Worm (Caenorhabditis elegans) whole organism, young adult: ENCODE results near the gene srd-4.

Experiments used
- C06A6.2 ChIP-seq: fragments of 200-800 bp; sonication (Bioruptor generic); conservative IDR thresholded peaks from 2 replicates; pipeline ENCODE4 v1.3.6; 2022; ENCODE audit warnings: missing genetic modification characterization, missing compliant biosample characterization
- F23B12.7 ChIP-seq: sonication (generic microtip); optimal IDR thresholded peaks from 2 replicates; lab custom pipeline; 2017; ENCODE audit warnings: missing genetic modification characterization, mild to moderate bottlenecking, missing compliant biosample characterization, antibody characterized with exemption, moderate library complexity; ENCODE audit not compliant: insufficient read depth
- F39B2.1 ChIP-seq: fragments of 200-800 bp; sonication (Bioruptor generic); IDR thresholded peaks from 2 replicates; pipeline ENCODE4 v1.3.6; 2022; ENCODE audit warnings: missing genetic modification reagents, missing genetic modification characterization, missing compliant biosample characterization
- F57A8.1 ChIP-seq: fragments of 200-800 bp; sonication (Bioruptor generic); optimal IDR thresholded peaks from 2 replicates; lab custom pipeline; 2018; ENCODE audit warnings: mild to moderate bottlenecking, missing genetic modification characterization, moderate library complexity, missing compliant biosample characterization
- K12H6.12 ChIP-seq: fragments of 200-800 bp; sonication (Bioruptor generic); optimal IDR thresholded peaks from 2 replicates; lab custom pipeline; 2018; ENCODE audit warnings: mild to moderate bottlenecking, missing genetic modification characterization, missing compliant biosample characterization
- Y53F4B.3 ChIP-seq: fragments of 200-800 bp; sonication (Bioruptor generic); IDR thresholded peaks from 2 replicates; pipeline ENCODE4 v1.3.6; 2022; ENCODE audit warnings: missing genetic modification reagents, missing genetic modification characterization, missing compliant biosample characterization
- Y53G8AR.9 ChIP-seq: fragments of 200-800 bp; sonication (Bioruptor generic); conservative IDR thresholded peaks from 2 replicates; pipeline ENCODE4 v1.3.6; 2022; ENCODE audit warnings: missing genetic modification reagents, missing genetic modification characterization, missing compliant biosample characterization
- Y56A3A.18 ChIP-seq: fragments of 200-800 bp; sonication (Bioruptor generic); IDR thresholded peaks from 2 replicates; pipeline ENCODE4 v1.3.6; 2022; ENCODE audit warnings: missing genetic modification reagents, missing genetic modification characterization, missing compliant biosample characterization
- akir-1 ChIP-seq: fragments of 200-800 bp; sonication (Bioruptor generic); optimal IDR thresholded peaks from 2 replicates; lab custom pipeline; 2018; ENCODE audit warnings: mild to moderate bottlenecking, missing genetic modification characterization, moderate library complexity, missing compliant biosample characterization
- aptf-3 ChIP-seq: fragments of 200-800 bp; sonication (Bioruptor generic); IDR thresholded peaks from 2 replicates; pipeline ENCODE4 v1.3.6; 2022; ENCODE audit warnings: missing genetic modification characterization, missing compliant biosample characterization
- attf-6 ChIP-seq: fragments of 200-800 bp; sonication (Bioruptor generic); IDR thresholded peaks from 2 replicates; pipeline ENCODE4 v1.3.6; 2022; ENCODE audit warnings: missing genetic modification reagents, missing genetic modification characterization, missing compliant biosample characterization
- cebp-2 ChIP-seq: fragments of 200-800 bp; sonication (Bioruptor generic); IDR thresholded peaks from 2 replicates; pipeline ENCODE4 v1.3.6; 2022; ENCODE audit warnings: missing genetic modification characterization, missing compliant biosample characterization
- ceh-58 ChIP-seq: fragments of 200-800 bp; sonication (Bioruptor generic); IDR thresholded peaks from 2 replicates; pipeline ENCODE4 v1.3.6; 2022; ENCODE audit warnings: missing genetic modification characterization, missing compliant biosample characterization
- ceh-91 ChIP-seq: fragments of 200-800 bp; sonication (Bioruptor generic); IDR thresholded peaks from 2 replicates; pipeline ENCODE4 v1.3.6; 2022; ENCODE audit warnings: missing genetic modification reagents, missing genetic modification characterization, missing compliant biosample characterization
- chd-7 ChIP-seq: sonication (generic microtip); optimal IDR thresholded peaks from 2 replicates; lab custom pipeline; 2016; ENCODE audit warnings: mild to moderate bottlenecking, missing genetic modification characterization, moderate library complexity, missing compliant biosample characterization
- die-1 ChIP-seq: sonication (generic microtip); optimal IDR thresholded peaks from 2 replicates; lab custom pipeline; 2016; ENCODE audit warnings: missing genotype, mild to moderate bottlenecking, missing genetic modification characterization, missing compliant biosample characterization
- egrh-3 ChIP-seq: fragments of 200-800 bp; sonication (Bioruptor generic); IDR thresholded peaks from 2 replicates; pipeline ENCODE4 v1.3.6; 2022; ENCODE audit warnings: missing genetic modification reagents, missing genetic modification characterization, missing compliant biosample characterization
- him-1 ChIP-seq: sonication (generic microtip); optimal IDR thresholded peaks from 2 replicates; lab custom pipeline; 2016; ENCODE audit warnings: missing genotype, missing genetic modification reagents, missing genetic modification characterization, missing compliant biosample characterization
- hmg-20 ChIP-seq: fragments of 200-800 bp; sonication (Bioruptor generic); IDR thresholded peaks from 2 replicates; pipeline ENCODE4 v1.3.6; 2022; ENCODE audit warnings: missing genetic modification reagents, missing genetic modification characterization, missing compliant biosample characterization
- lin-54 ChIP-seq: fragments of 200-800 bp; sonication (Bioruptor generic); optimal IDR thresholded peaks from 2 replicates; lab custom pipeline; 2018; ENCODE audit warnings: mild to moderate bottlenecking, missing genetic modification characterization, missing compliant biosample characterization
- madf-10 ChIP-seq: sonication (generic microtip); optimal IDR thresholded peaks from 2 replicates; lab custom pipeline; 2016; ENCODE audit warnings: mild to moderate bottlenecking, missing genetic modification characterization, missing compliant biosample characterization
- madf-6 ChIP-seq: fragments of 200-800 bp; sonication (Bioruptor generic); IDR thresholded peaks from 2 replicates; pipeline ENCODE4 v1.3.6; 2022; ENCODE audit warnings: missing genetic modification reagents, missing genetic modification characterization, missing compliant biosample characterization
- madf-8 ChIP-seq: fragments of 200-800 bp; sonication (Bioruptor generic); conservative IDR thresholded peaks from 2 replicates; pipeline ENCODE4 v1.3.6; 2022; ENCODE audit warnings: missing genetic modification reagents, missing genetic modification characterization, missing compliant biosample characterization
- mes-4 ChIP-seq: sonication (generic microtip); optimal IDR thresholded peaks from 2 replicates; lab custom pipeline; 2016; ENCODE audit warnings: missing genotype, missing genetic modification characterization, missing compliant biosample characterization
- nfya-1 ChIP-seq: sonication (generic microtip); optimal IDR thresholded peaks from 2 replicates; lab custom pipeline; 2017; ENCODE audit warnings: antibody characterized with exemption, missing compliant biosample characterization, missing genetic modification characterization, borderline replicate concordance; ENCODE audit not compliant: insufficient read depth
- sdz-38 ChIP-seq: sonication (generic microtip); optimal IDR thresholded peaks from 2 replicates; lab custom pipeline; 2016; ENCODE audit warnings: missing genotype, missing genetic modification characterization, missing compliant biosample characterization
- sea-2 ChIP-seq: fragments of 200-800 bp; sonication (Bioruptor generic); IDR thresholded peaks from 2 replicates; pipeline ENCODE4 v1.3.6; 2022; ENCODE audit warnings: missing genetic modification characterization, missing compliant biosample characterization
- snpc-1.1 ChIP-seq: sonication (generic microtip); optimal IDR thresholded peaks from 2 replicates; lab custom pipeline; 2017; ENCODE audit warnings: missing genetic modification characterization, mild to moderate bottlenecking, missing compliant biosample characterization, antibody characterized with exemption, moderate library complexity, missing genotype, missing genetic modification reagents; ENCODE audit not compliant: insufficient read depth
- sptf-2 ChIP-seq: fragments of 200-800 bp; sonication (Bioruptor generic); optimal IDR thresholded peaks from 2 replicates; lab custom pipeline; 2018; ENCODE audit warnings: mild to moderate bottlenecking, missing genetic modification characterization, missing compliant biosample characterization
- tbp1 ChIP-seq: fragments of 200-800 bp; sonication (Bioruptor generic); optimal IDR thresholded peaks from 2 replicates; lab custom pipeline; 2018; ENCODE audit warnings: mild to moderate bottlenecking, missing genetic modification characterization, missing compliant biosample characterization
- unc-62 ChIP-seq: fragments of 150-350 bp; optimal IDR thresholded peaks from 2 replicates; lab custom pipeline; 2014; ENCODE audit warnings: missing biosample characterization, missing genetic modification reagents, missing genetic modification characterization
- zim-3 ChIP-seq: sonication (generic microtip); optimal IDR thresholded peaks from 2 replicates; lab custom pipeline; 2017; ENCODE audit warnings: mild to moderate bottlenecking, missing genetic modification characterization, moderate library complexity, missing compliant biosample characterization
- ztf-18 ChIP-seq: sonication (generic microtip); optimal IDR thresholded peaks from 2 replicates; lab custom pipeline; 2016; ENCODE audit warnings: missing genotype, mild to moderate bottlenecking, missing genetic modification characterization, missing compliant biosample characterization
- ztf-22 ChIP-seq: fragments of 200-800 bp; sonication (Bioruptor generic); optimal IDR thresholded peaks from 2 replicates; lab custom pipeline; 2018; ENCODE audit warnings: mild to moderate bottlenecking, missing genetic modification characterization, moderate library complexity, missing compliant biosample characterization
- ztf-28 ChIP-seq: fragments of 200-800 bp; sonication (Bioruptor generic); IDR thresholded peaks from 2 replicates; pipeline ENCODE4 v1.3.6; 2022; ENCODE audit warnings: missing genetic modification reagents, missing genetic modification characterization, missing compliant biosample characterization
- ztf-6 ChIP-seq: fragments of 200-800 bp; sonication (Bioruptor generic); IDR thresholded peaks from 2 replicates; pipeline ENCODE4 v1.3.6; 2022; ENCODE audit warnings: missing genetic modification reagents, missing genetic modification characterization, missing compliant biosample characterization

Gene srd-4

DNA sequence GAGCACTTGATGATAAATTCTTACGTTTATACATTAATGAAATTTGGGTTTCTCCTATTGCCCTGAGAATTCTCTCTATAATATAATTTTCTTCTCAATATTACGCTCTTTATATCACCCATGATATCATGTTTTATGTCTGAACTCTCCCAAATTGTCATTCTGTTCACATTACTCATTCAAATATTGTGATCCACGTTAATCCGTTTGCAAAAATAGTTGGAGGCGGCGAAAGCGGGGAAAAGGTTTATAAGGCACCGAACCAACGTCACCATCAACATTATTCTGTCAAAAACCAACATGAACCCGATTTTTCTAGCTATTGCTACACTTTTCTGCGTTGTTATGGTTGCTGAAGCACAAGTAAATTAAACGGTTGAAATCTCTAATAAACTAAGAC, 31.9 kb upstream of the srd-4 start, which contains the start of gene C27A7.8:
Gene C27A7.8, plus strand, starts transcription at position 301 of the 400 bp plus-strand sequence.
- TF ChIP-seq Y56A3A.18 (GFP tag; lab: Robert Waterston, UW) (no peak), him-1 (tag; lab: Kevin White, UChicago) (no peak), F57A8.1 (GFP tag; lab: Kevin White, UChicago) (no peak), madf-10 (tag; lab: Kevin White, UChicago) (no peak), F23B12.7 (no peak), nfya-1 (no peak), ztf-18 (tag; lab: Kevin White, UChicago) (no peak), ceh-91 (GFP tag; lab: Robert Waterston, UW) (no peak), attf-6 (GFP tag; lab: Robert Waterston, UW) (no peak), snpc-1.1 (tag; lab: Kevin White, UChicago) (no peak), lin-54 (GFP tag; lab: Kevin White, UChicago) (no peak), sdz-38 (tag; lab: Kevin White, UChicago) (no peak), zim-3 (tag; lab: Kevin White, UChicago) (no peak), cebp-2 (GFP tag; lab: Robert Waterston, UW) (no peak), akir-1 (GFP tag; lab: Kevin White, UChicago) (no peak)
- TF ChIP-seq, all 124 proteins: peak for 0

DNA sequence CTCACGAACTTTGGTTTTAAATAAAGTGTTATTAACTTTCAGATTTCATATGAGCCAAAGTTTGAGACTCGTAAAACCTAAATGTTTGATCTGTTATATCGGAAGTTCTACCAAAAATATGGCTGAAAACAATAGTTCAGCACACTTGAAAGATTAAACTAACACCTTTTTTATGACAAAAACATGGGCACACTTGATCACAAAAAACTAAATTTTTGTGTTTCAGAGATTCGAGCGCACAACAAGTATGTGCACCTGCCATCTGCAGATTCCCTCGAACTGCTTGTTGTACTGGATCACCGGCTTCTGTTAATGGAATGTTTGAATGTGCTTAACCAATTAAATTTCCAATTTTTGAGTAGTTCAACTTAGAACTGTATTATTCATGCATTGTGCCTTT, 31.0 kb upstream of the srd-4 start:
- TF ChIP-seq sea-2 = no peak
- no peak for TF ChIP-seq snpc-1.1 (tag; lab: Kevin White, UChicago)
- TF ChIP-seq madf-8 (GFP tag; lab: Robert Waterston, UW) = no peak
- no peak for TF ChIP-seq chd-7 (tag; lab: Kevin White, UChicago)
- no peak for TF ChIP-seq madf-6 (GFP tag; lab: Robert Waterston, UW)

DNA sequence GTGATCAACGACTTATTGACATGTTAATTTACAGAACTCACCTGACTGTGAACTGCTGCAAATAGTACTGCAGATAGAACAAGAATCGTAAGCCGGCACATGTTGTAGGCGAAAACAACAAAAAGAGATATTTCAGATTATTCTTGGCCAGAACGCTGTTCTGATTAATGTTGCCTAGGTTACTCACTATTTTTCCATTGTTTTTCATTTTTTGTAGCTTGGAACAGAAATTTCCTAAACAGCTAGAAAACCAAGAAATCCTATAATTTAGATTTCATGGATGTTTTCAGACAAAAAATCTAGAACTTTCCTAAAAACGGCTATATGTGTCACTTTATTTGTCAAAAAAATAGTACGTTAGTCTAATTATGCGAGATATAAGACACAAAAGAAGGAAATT, 30.2 kb upstream of the srd-4 start, which contains the start of gene C27A7.9:
Gene C27A7.9, minus strand, starts transcription at position 101 of the 400 bp plus-strand sequence.
- TF ChIP-seq F57A8.1 (GFP tag; lab: Kevin White, UChicago) (no peak), die-1 (tag; lab: Kevin White, UChicago) (no peak), him-1 (tag; lab: Kevin White, UChicago) (no peak), sdz-38 (tag; lab: Kevin White, UChicago) (no peak), Y53G8AR.9 (GFP tag; lab: Robert Waterston, UW) (no peak), aptf-3 (GFP tag; lab: Robert Waterston, UW) (no peak), C06A6.2 (GFP tag; lab: Robert Waterston, UW) (no peak), Y53F4B.3 (no peak), ztf-22 (no peak), ztf-28 (GFP tag; lab: Robert Waterston, UW) (no peak), sptf-2 (GFP tag; lab: Kevin White, UChicago) (no peak), hmg-20 (no peak), tbp1 (GFP tag; lab: Kevin White, UChicago) (no peak), K12H6.12 (no peak)

DNA sequence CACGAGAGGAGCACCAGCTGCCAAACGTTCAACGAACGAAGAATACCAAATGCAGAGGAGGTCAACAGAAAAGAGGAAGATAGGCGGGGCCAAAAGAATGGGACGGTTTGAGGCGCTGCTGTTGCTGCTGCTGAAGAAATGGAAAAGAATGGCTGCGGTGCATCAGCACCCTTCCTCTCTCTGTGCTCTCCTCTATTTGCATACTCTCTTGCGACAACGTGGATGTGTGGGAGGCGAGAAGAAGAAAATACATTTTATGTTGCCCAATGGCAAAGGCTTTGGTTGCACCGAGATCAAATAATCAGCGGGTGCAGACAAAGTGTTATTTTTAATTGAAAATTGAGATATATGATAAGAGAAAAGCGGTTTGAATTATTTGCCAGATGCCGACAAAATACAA, 26.4 kb upstream of the srd-4 start:
- TF ChIP-seq F39B2.1 (GFP tag; lab: Robert Waterston, UW) (no peak), mes-4 (tag; lab: Kevin White, UChicago) (no peak), ztf-6 (GFP tag; lab: Robert Waterston, UW) (0 out of 2 replicates have a peak, but pooled peaks have one; percentile 19), unc-62 (GFP tag; lab: Kevin White, UChicago) (no peak), ceh-58 (GFP tag; lab: Robert Waterston, UW) (no peak), egrh-3 (GFP tag; lab: Robert Waterston, UW) (0 out of 2 replicates have a peak, but pooled peaks have one; percentile 21)
